Worm (Caenorhabditis elegans) whole organism, late embryonic: ENCODE data around the gene rps-11.

Source experiments
- Y22D7AL.16 ChIP-seq: sonication (generic microtip); optimal IDR thresholded peaks from 2 replicates; lab custom pipeline; 2016; ENCODE audit warnings: missing genetic modification characterization, missing compliant biosample characterization
- ahr-1 ChIP-seq: sonication (generic microtip); optimal IDR thresholded peaks from 2 replicates; lab custom pipeline; 2016; ENCODE audit warnings: missing genetic modification characterization, missing compliant biosample characterization
- ceh-14 ChIP-seq: sonication (generic microtip); optimal IDR thresholded peaks from 2 replicates; lab custom pipeline; 2016; ENCODE audit warnings: missing genotype, missing genetic modification characterization, missing compliant biosample characterization
- ceh-18 ChIP-seq: sonication (generic microtip); optimal IDR thresholded peaks from 2 replicates; lab custom pipeline; 2016; ENCODE audit warnings: missing genetic modification characterization, missing compliant biosample characterization
- ceh-22 ChIP-seq: sonication (generic microtip); optimal IDR thresholded peaks from 2 replicates; lab custom pipeline; 2017; ENCODE audit warnings: missing biosample characterization, missing genetic modification characterization
- ceh-31 ChIP-seq: sonication (generic microtip); optimal IDR thresholded peaks from 2 replicates; lab custom pipeline; 2016; ENCODE audit warnings: missing genetic modification characterization, missing compliant biosample characterization
- ceh-34 ChIP-seq: sonication (generic microtip); optimal IDR thresholded peaks from 2 replicates; lab custom pipeline; 2016; ENCODE audit warnings: mild to moderate bottlenecking, missing genetic modification characterization, missing compliant biosample characterization
- ceh-45 ChIP-seq: fragments of 200-800 bp; sonication (Bioruptor generic); IDR thresholded peaks from 2 replicates; pipeline ENCODE4 v1.3.6; 2022; ENCODE audit warnings: missing genetic modification reagents, missing genetic modification characterization, missing compliant biosample characterization
- che-1 ChIP-seq: sonication (generic microtip); optimal IDR thresholded peaks from 2 replicates; lab custom pipeline; 2016; ENCODE audit warnings: mild to moderate bottlenecking, missing genetic modification characterization, missing compliant biosample characterization
- dve-1 ChIP-seq: sonication (generic microtip); optimal IDR thresholded peaks from 2 replicates; lab custom pipeline; 2017; ENCODE audit warnings: antibody characterized with exemption, mild to moderate bottlenecking, missing genetic modification characterization, missing compliant biosample characterization
- elt-4 ChIP-seq: sonication (generic microtip); optimal IDR thresholded peaks from 2 replicates; lab custom pipeline; 2016; ENCODE audit warnings: missing genetic modification characterization, missing compliant biosample characterization
- fkh-10 ChIP-seq: fragments of 150-350 bp; optimal IDR thresholded peaks from 2 replicates; lab custom pipeline; 2014; ENCODE audit warnings: missing biosample characterization, missing genetic modification reagents, missing genetic modification characterization
- gmeb-2 ChIP-seq: sonication (generic microtip); optimal IDR thresholded peaks from 2 replicates; lab custom pipeline; 2016; ENCODE audit warnings: missing genetic modification characterization, inconsistent platforms, missing compliant biosample characterization
- hlh-15 ChIP-seq: sonication (generic microtip); optimal IDR thresholded peaks from 2 replicates; lab custom pipeline; 2016; ENCODE audit warnings: missing genetic modification characterization, missing compliant biosample characterization
- hlh-6 ChIP-seq: sonication (generic microtip); optimal IDR thresholded peaks from 2 replicates; lab custom pipeline; 2016; ENCODE audit warnings: missing genotype, missing genetic modification characterization, missing compliant biosample characterization
- hlh-8 ChIP-seq: sonication (generic microtip); optimal IDR thresholded peaks from 2 replicates; lab custom pipeline; 2016; ENCODE audit warnings: missing genotype, missing genetic modification characterization, missing compliant biosample characterization
- lin-11 ChIP-seq: fragments of 200-800 bp; sonication (Bioruptor generic); optimal IDR thresholded peaks from 2 replicates; lab custom pipeline; 2018; ENCODE audit warnings: mild to moderate bottlenecking, missing genetic modification characterization, missing compliant biosample characterization
- madf-2 ChIP-seq: sonication (generic microtip); optimal IDR thresholded peaks from 2 replicates; lab custom pipeline; 2017; ENCODE audit warnings: missing genetic modification characterization, missing compliant biosample characterization
- mec-3 ChIP-seq: sonication (generic microtip); optimal IDR thresholded peaks from 2 replicates; lab custom pipeline; 2016; ENCODE audit warnings: borderline replicate concordance, missing genetic modification characterization, missing compliant biosample characterization
- nhr-11 ChIP-seq: fragments of 150-350 bp; optimal IDR thresholded peaks from 2 replicates; lab custom pipeline; 2014; ENCODE audit warnings: missing biosample characterization, missing genetic modification characterization
- npax-4 ChIP-seq: sonication (generic microtip); optimal IDR thresholded peaks from 2 replicates; lab custom pipeline; 2016; ENCODE audit warnings: missing genetic modification characterization, missing compliant biosample characterization
- pat-9 ChIP-seq: fragments of 200-800 bp; sonication (Bioruptor generic); optimal IDR thresholded peaks from 2 replicates; lab custom pipeline; 2018; ENCODE audit warnings: mild to moderate bottlenecking, missing genetic modification characterization, moderate library complexity, missing compliant biosample characterization
- pax-1 ChIP-seq: fragments of 150-350 bp; optimal IDR thresholded peaks from 2 replicates; lab custom pipeline; 2014; ENCODE audit warnings: missing biosample characterization, missing genetic modification characterization
- pha-2 ChIP-seq: sonication (generic microtip); optimal IDR thresholded peaks from 2 replicates; lab custom pipeline; 2017; ENCODE audit warnings: mild to moderate bottlenecking, missing genetic modification characterization, missing compliant biosample characterization
- pha-4 ChIP-seq: fragments of 150-350 bp; optimal IDR thresholded peaks from 2 replicates; lab custom pipeline; 2018; ENCODE audit warnings: missing biosample characterization, missing genetic modification reagents, missing genetic modification characterization
- pqm-1 ChIP-seq: sonication (generic microtip); optimal IDR thresholded peaks from 2 replicates; lab custom pipeline; 2016; ENCODE audit warnings: missing genetic modification characterization, missing compliant biosample characterization
- sox-4 ChIP-seq: sonication (generic microtip); optimal IDR thresholded peaks from 2 replicates; lab custom pipeline; 2017; ENCODE audit warnings: mild to moderate bottlenecking, missing genetic modification characterization, inconsistent platforms, missing compliant biosample characterization
- tbx-2 ChIP-seq: sonication (generic microtip); optimal IDR thresholded peaks from 2 replicates; lab custom pipeline; 2016; ENCODE audit warnings: missing genetic modification characterization, missing compliant biosample characterization
- tbx-7 ChIP-seq: sonication (generic microtip); optimal IDR thresholded peaks from 2 replicates; lab custom pipeline; 2016; ENCODE audit warnings: missing genotype, missing genetic modification characterization, missing compliant biosample characterization
- ttx-3 ChIP-seq: sonication (generic microtip); optimal IDR thresholded peaks from 2 replicates; lab custom pipeline; 2016; ENCODE audit warnings: missing genetic modification reagents, missing genetic modification characterization, missing compliant biosample characterization
- unc-3 ChIP-seq, 2 experiments: fragments of 200-800 bp in 1 of 2; sonication (Bioruptor generic) in 1 of 2; sonication (generic microtip) in 1 of 2; conservative IDR thresholded peaks in 1 of 2; optimal IDR thresholded peaks in 1 of 2; 2 replicates each; pipeline versions ENCODE4 v1.3.6 to Lab custom; 2016 to 2022; ENCODE audit warnings: missing compliant biosample characterization in 2 of 2, missing genetic modification characterization in 2 of 2, missing genetic modification reagents in 1 of 2
- zip-5 ChIP-seq: sonication (generic microtip); optimal IDR thresholded peaks from 2 replicates; lab custom pipeline; 2016; ENCODE audit warnings: missing genetic modification characterization, missing compliant biosample characterization
- ztf-16 ChIP-seq: sonication (generic microtip); optimal IDR thresholded peaks from 2 replicates; lab custom pipeline; 2017; ENCODE audit warnings: missing genetic modification characterization, missing compliant biosample characterization

Gene rps-11

DNA sequence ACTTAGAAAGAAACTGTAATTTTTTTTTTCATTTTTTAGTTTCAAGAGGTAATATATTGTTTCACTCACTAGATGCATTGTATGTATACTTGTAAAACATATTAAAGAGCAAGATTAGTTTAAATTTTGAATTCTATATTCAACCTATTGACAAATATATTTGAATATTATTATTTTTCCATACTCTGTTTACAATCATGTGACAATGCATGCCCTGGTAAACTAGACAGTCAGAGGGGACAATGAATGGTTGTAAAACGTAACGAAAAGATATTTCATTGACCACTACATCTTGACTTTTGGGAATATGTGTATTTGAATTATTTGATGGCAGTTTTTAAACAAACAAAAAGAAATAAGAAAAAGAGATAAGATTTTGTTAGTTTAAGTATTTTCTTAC is 19.9 kb downstream of the rps-11 start:
- no peak for TF ChIP-seq ahr-1 (tag; lab: Kevin White, UChicago)

DNA sequence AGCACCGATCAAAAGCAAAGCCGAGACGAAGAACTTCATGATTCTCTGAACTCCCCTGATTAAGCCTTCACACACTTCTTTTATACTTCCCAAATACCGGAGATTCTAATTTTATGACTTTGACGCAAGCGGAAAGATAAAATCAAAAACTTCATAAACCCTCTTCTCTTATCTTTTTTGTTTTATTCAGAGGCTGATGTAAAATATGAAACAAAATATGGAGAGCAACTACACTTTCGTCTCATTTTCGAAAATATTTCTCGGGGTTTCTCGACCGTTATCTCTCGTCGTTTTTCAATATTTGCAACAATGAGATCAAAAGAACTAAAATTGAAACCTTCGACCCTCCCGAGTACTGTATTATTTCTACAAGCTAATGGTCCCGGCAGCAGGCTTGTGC is 20.6 kb downstream of the rps-11 start, which contains the start of gene lys-4:
lys-4 (minus strand) TSS at position 115 of the 400 bp plus-strand sequence.
- TF ChIP-seq gmeb-2 (tag; lab: Kevin White, UChicago) (no peak), unc-3 (GFP tag; conservative IDR thresholded peaks at IDR 0.05; lab: Robert Waterston, UW) (no peak), unc-3 (tag; optimal IDR thresholded peaks at IDR 0.05; lab: Kevin White, UChicago) (no peak), madf-2 (tag; lab: Kevin White, UChicago) (no peak), Y22D7AL.16 (tag; lab: Kevin White, UChicago) (no peak), fkh-10 (GFP tag; lab: Kevin White, UChicago) (no peak), ztf-16 (tag; lab: Kevin White, UChicago) (no peak), mec-3 (no peak), elt-4 (tag; lab: Kevin White, UChicago) (no peak), ceh-14 (no peak), ttx-3 (tag; lab: Kevin White, UChicago) (no peak), pqm-1 (no peak), nhr-11 (tag; lab: Kevin White, UChicago) (no peak), ceh-22 (tag; lab: Kevin White, UChicago) (no peak), pat-9 (tag; lab: Kevin White, UChicago) (no peak)

DNA sequence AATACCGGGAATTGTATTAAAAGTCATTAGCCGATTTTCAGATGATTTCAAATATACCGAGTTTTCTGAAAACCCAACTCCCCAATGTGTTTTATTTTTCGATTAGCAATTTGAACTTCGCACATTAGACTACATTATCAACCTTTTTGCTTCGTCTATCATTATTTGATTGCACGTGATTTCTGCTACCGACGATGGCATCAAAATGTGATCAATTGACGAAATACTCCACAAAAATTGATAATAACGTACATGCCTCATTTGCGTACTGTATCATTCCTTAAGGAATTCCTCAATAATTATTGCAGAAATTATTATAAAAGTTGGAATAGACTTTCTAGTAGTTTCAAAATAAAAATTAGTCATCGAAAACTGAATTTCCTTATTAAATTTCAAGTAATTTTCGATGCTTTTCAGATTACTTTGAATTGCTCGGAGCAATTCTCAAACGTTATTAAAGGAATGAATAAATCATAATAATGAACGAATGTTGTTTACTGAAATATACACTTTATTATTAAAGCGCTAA is 21.4 kb downstream of the rps-11 start:
- TF ChIP-seq sox-4 (tag; lab: Kevin White, UChicago) = no peak
- TF ChIP-seq che-1 (tag; lab: Kevin White, UChicago) = no peak
- TF ChIP-seq tbx-7 = no peak
- TF ChIP-seq hlh-15 (tag; lab: Kevin White, UChicago) = no peak
- TF ChIP-seq pha-2 (tag; lab: Kevin White, UChicago) = no peak
- no peak for TF ChIP-seq hlh-8 (tag; lab: Kevin White, UChicago)
- no peak for TF ChIP-seq zip-5 (tag; lab: Kevin White, UChicago)
- no peak for TF ChIP-seq ceh-45 (GFP tag; lab: Robert Waterston, UW)
- TF ChIP-seq, all 69 proteins: peak for 0

DNA sequence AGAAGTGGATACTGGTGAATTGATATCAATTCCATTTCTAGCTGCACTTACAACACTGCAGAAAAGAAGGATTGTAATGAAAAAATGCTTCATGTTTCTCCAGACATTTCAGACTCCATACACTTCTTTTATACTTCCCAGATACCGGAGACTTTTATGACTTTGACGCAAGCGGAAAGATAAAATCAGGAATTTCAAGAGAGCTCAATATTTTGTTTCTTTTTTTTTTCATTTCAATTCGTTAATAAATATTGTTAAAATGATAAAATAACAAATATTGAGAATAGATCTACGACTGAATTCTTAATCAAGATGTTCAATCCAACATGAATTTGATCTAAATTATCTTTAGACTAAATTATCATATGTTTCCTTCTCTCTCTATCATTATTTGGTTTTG is 23.0 kb downstream of the rps-11 start, which contains the start of gene lys-5:
lys-5 (minus strand) TSS at position 101 of the 400 bp plus-strand sequence.
- TF ChIP-seq pax-1 (tag; lab: Kevin White, UChicago) (no peak), Y22D7AL.16 (tag; lab: Kevin White, UChicago) (no peak), pha-4 (tag; lab: Kevin White, UChicago) (no peak), tbx-2 (tag; lab: Kevin White, UChicago) (no peak), hlh-15 (tag; lab: Kevin White, UChicago) (no peak), zip-5 (tag; lab: Kevin White, UChicago) (no peak), npax-4 (tag; lab: Kevin White, UChicago) (no peak), dve-1 (tag; lab: Kevin White, UChicago) (no peak), ceh-45 (GFP tag; lab: Robert Waterston, UW) (no peak)
- TF ChIP-seq, all 69 proteins: peak for 0

DNA sequence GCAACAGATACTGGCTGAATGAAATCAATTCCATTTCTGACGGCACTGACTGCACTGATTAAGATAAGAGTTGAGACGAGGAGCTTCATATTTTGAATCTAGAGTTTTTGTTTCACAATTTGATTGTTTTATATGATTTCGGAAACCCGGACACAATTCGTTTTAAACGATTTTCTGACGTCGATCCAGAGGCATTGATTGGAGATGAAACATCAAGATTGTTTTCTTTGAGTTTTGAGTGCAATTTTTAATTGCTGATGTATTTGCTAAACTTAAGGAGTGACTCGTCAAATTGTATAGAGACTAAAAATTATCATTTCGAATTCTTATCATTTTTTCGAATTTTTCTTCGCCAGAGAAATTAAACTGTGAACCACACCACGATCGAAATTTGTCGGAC is 25.4 kb downstream of the rps-11 start, which contains the start of gene lys-6:
lys-6 (minus strand) TSS at position 101 of the 400 bp plus-strand sequence.
- no peak for TF ChIP-seq hlh-8 (tag; lab: Kevin White, UChicago)
- TF ChIP-seq ceh-18 (tag; lab: Kevin White, UChicago) = no peak
- no peak for TF ChIP-seq madf-2 (tag; lab: Kevin White, UChicago)
- TF ChIP-seq ceh-34 (tag; lab: Kevin White, UChicago) = no peak
- no peak for TF ChIP-seq ceh-31 (tag; lab: Kevin White, UChicago)
- no peak for TF ChIP-seq hlh-6
- TF ChIP-seq sox-4 (tag; lab: Kevin White, UChicago) = no peak
- no peak for TF ChIP-seq lin-11 (tag; lab: Kevin White, UChicago)
